Fruit fly (Drosophila melanogaster) Kc167 (cell line): ENCODE data around the gene Sas10.

Experiments
- Myc ChIP-seq: fragments of >200 bp; optimal IDR thresholded peaks from 2 replicates; lab custom pipeline; 2017; ENCODE audit warnings: missing external identifiers
- Sin3A ChIP-seq: fragments of >200 bp; optimal IDR thresholded peaks from 2 replicates; lab custom pipeline; 2018; ENCODE audit warnings: missing external identifiers
- h ChIP-seq: fragments of >200 bp; optimal IDR thresholded peaks from 3 replicates; lab custom pipeline; 2018; ENCODE audit warnings: missing external identifiers
- insv ChIP-seq: fragments of >200 bp; optimal IDR thresholded peaks from 3 replicates; lab custom pipeline; 2018; ENCODE audit warnings: missing external identifiers
- psq ChIP-seq: fragments of >200 bp; optimal IDR thresholded peaks from 2 replicates; lab custom pipeline; 2017; ENCODE audit warnings: missing external identifiers
- ttk ChIP-seq: sonication (Bioruptor generic); optimal IDR thresholded peaks from 2 replicates; lab custom pipeline; 2017; ENCODE audit warnings: missing external identifiers

dm6 chrX:5329266-5329898, 12.2 kb downstream of the Sas10 start, which contains the start of the genes CG3309 and XRCC1:
- TF ChIP-seq insv (lab: Kevin White, UChicago) (no peak), psq (no peak), h (lab: Kevin White, UChicago) (no peak), ttk (lab: Kevin White, UChicago) (no peak), Sin3A (lab: Kevin White, UChicago) (no peak), Myc (lab: Kevin White, UChicago) (no peak)
